Worm (Caenorhabditis elegans) whole organism, young adult: Measurements from ENCODE around the gene fzr-1.

ENCODE experiments used
- B0019.2 ChIP-seq: fragments of 200-800 bp; sonication (Bioruptor generic); conservative IDR thresholded peaks from 2 replicates; pipeline ENCODE4 v1.3.6; 2022; ENCODE audit warnings: missing genetic modification reagents, missing genetic modification characterization, missing compliant biosample characterization
- F57A8.1 ChIP-seq: fragments of 200-800 bp; sonication (Bioruptor generic); optimal IDR thresholded peaks from 2 replicates; lab custom pipeline; 2018; ENCODE audit warnings: mild to moderate bottlenecking, missing genetic modification characterization, moderate library complexity, missing compliant biosample characterization
- him-1 ChIP-seq: sonication (generic microtip); optimal IDR thresholded peaks from 2 replicates; lab custom pipeline; 2016; ENCODE audit warnings: missing genotype, missing genetic modification reagents, missing genetic modification characterization, missing compliant biosample characterization

- no peak for TF ChIP-seq B0019.2 (GFP tag; lab: Robert Waterston, UW)
- TF ChIP-seq F57A8.1 (GFP tag; lab: Kevin White, UChicago), result no peak
- TF ChIP-seq him-1 (tag; lab: Kevin White, UChicago), result no peak
Measured at ce11 chrII:9625930-9626329, 18.3 kb downstream of the fzr-1 start.
